Worm (Caenorhabditis elegans) whole organism, L4/young adult: ENCODE measurements around the gene npp-16.

Experiments
- W03F9.2 ChIP-seq: fragments of 150-350 bp; optimal IDR thresholded peaks from 2 replicates; lab custom pipeline; 2014; ENCODE audit warnings: missing biosample characterization, missing genetic modification characterization
- him-1 ChIP-seq: sonication (generic microtip); optimal IDR thresholded peaks from 2 replicates; lab custom pipeline; 2016; ENCODE audit warnings: missing genotype, missing genetic modification reagents, missing genetic modification characterization, missing compliant biosample characterization

- no peak for TF ChIP-seq W03F9.2 (tag; lab: Kevin White, UChicago)
- TF ChIP-seq him-1 (tag; lab: Kevin White, UChicago), result no peak
Measured at ce11 chrIII:11917525-11917924, 1.8 kb downstream of the npp-16 start.
